Fruit fly (Drosophila melanogaster) whole organism, prepupa: ENCODE measurements around the gene Ns4.

Experiments
- CG10631 ChIP-seq: fragments of 200-800 bp; sonication (Bioruptor generic); optimal IDR thresholded peaks from 2 replicates; lab custom pipeline; 2016; ENCODE audit warnings: missing biosample characterization, missing genetic modification characterization
- CG11294 ChIP-seq: fragments of 200-800 bp; sonication (Bioruptor generic); IDR thresholded peaks from 2 replicates; pipeline ENCODE4 v1.3.6; 2022; ENCODE audit warnings: missing biosample characterization, missing genetic modification characterization
- CG11762 ChIP-seq: fragments of 200-800 bp; sonication (Bioruptor generic); optimal IDR thresholded peaks from 3 replicates; lab custom pipeline; 2016; ENCODE audit warnings: missing biosample characterization, missing genetic modification characterization; ENCODE audit not compliant: insufficient read depth
- CG11902 ChIP-seq: fragments of 200-800 bp; sonication (Bioruptor generic); optimal IDR thresholded peaks from 3 replicates; lab custom pipeline; 2016; ENCODE audit warnings: missing biosample characterization, missing genetic modification characterization
- CG15336 ChIP-seq: fragments of 200-800 bp; sonication (Bioruptor generic); IDR thresholded peaks from 2 replicates; pipeline ENCODE4 v1.3.6; 2022; ENCODE audit warnings: missing biosample characterization, missing genetic modification characterization
- CG1621 ChIP-seq: fragments of 200-800 bp; sonication (Bioruptor generic); optimal IDR thresholded peaks from 3 replicates; lab custom pipeline; 2018; ENCODE audit warnings: missing biosample characterization, mild to moderate bottlenecking, missing genetic modification characterization
- CG31627 ChIP-seq: fragments of 200-800 bp; sonication (Bioruptor generic); optimal IDR thresholded peaks from 3 replicates; lab custom pipeline; 2016; ENCODE audit warnings: missing biosample characterization, missing genetic modification characterization
- CG32006 ChIP-seq: fragments of 200-800 bp; sonication (Bioruptor generic); optimal IDR thresholded peaks from 3 replicates; lab custom pipeline; 2017; ENCODE audit warnings: missing biosample characterization, mild to moderate bottlenecking, missing genetic modification characterization
- CG3919 ChIP-seq: fragments of 200-800 bp; sonication (Bioruptor generic); optimal IDR thresholded peaks from 3 replicates; lab custom pipeline; 2016; ENCODE audit warnings: missing biosample characterization, missing genetic modification characterization
- CG6163 ChIP-seq: fragments of 200-800 bp; sonication (Bioruptor generic); IDR thresholded peaks from 3 replicates; pipeline ENCODE4 v1.3.6; 2022; ENCODE audit warnings: missing biosample characterization, missing genetic modification characterization
- CG6276 ChIP-seq: fragments of 200-800 bp; sonication (Bioruptor generic); optimal IDR thresholded peaks from 2 replicates; lab custom pipeline; 2017; ENCODE audit warnings: missing biosample characterization, mild to moderate bottlenecking, missing genetic modification characterization
- CG6792 ChIP-seq: fragments of 200-800 bp; sonication (Bioruptor generic); optimal IDR thresholded peaks from 3 replicates; lab custom pipeline; 2016; ENCODE audit warnings: missing biosample characterization, missing genetic modification characterization
- CG6808 ChIP-seq: fragments of 200-800 bp; sonication (Bioruptor generic); optimal IDR thresholded peaks from 3 replicates; lab custom pipeline; 2017; ENCODE audit warnings: missing biosample characterization, missing genetic modification characterization, mild to moderate bottlenecking, moderate library complexity, missing genetic modification reagents
- CG6854 ChIP-seq: fragments of 200-800 bp; sonication (Bioruptor generic); optimal IDR thresholded peaks from 2 replicates; lab custom pipeline; 2017; ENCODE audit warnings: missing biosample characterization, mild to moderate bottlenecking, missing genetic modification characterization
- CG7368 ChIP-seq: fragments of 200-800 bp; sonication (Bioruptor generic); optimal IDR thresholded peaks from 3 replicates; lab custom pipeline; 2016; ENCODE audit warnings: missing biosample characterization, missing genetic modification characterization
- CG8119 ChIP-seq: fragments of 200-800 bp; sonication (Bioruptor generic); IDR thresholded peaks from 3 replicates; pipeline ENCODE4 v1.3.6; 2022; ENCODE audit warnings: missing biosample characterization, missing genetic modification characterization
- CG8319 ChIP-seq: fragments of 200-800 bp; sonication (Bioruptor generic); optimal IDR thresholded peaks from 3 replicates; lab custom pipeline; 2016; ENCODE audit warnings: missing biosample characterization, missing genetic modification characterization
- CG8632 ChIP-seq: fragments of 200-800 bp; sonication (Bioruptor generic); optimal IDR thresholded peaks from 3 replicates; lab custom pipeline; 2016; ENCODE audit warnings: missing biosample characterization, missing genetic modification characterization
- Eip75B ChIP-seq: fragments of 200-800 bp; sonication (Bioruptor generic); optimal IDR thresholded peaks from 3 replicates; lab custom pipeline; 2016; ENCODE audit warnings: missing biosample characterization, missing genetic modification characterization
- Eip78C ChIP-seq: fragments of 200-800 bp; sonication (Bioruptor generic); peaks from one replicate; lab custom pipeline; 2016; ENCODE audit warnings: missing biosample characterization, missing genetic modification characterization
- Eip93F ChIP-seq: fragments of 200-800 bp; sonication (Bioruptor generic); optimal IDR thresholded peaks from 2 replicates; lab custom pipeline; 2016; ENCODE audit warnings: missing biosample characterization, mild to moderate bottlenecking, missing genetic modification characterization
- Ets96B ChIP-seq: fragments of 200-800 bp; optimal IDR thresholded peaks from 2 replicates; lab custom pipeline; 2019; ENCODE audit warnings: missing biosample characterization, mild to moderate bottlenecking, missing genetic modification characterization, moderate library complexity
- Gug ChIP-seq: fragments of 200-800 bp; sonication (Bioruptor generic); IDR thresholded peaks from 2 replicates; pipeline ENCODE4 v1.3.6; 2022; ENCODE audit warnings: missing biosample characterization, missing genetic modification characterization
- Hr39 ChIP-seq: fragments of 200-800 bp; sonication (Bioruptor generic); optimal IDR thresholded peaks from 2 replicates; lab custom pipeline; 2016; ENCODE audit warnings: missing biosample characterization, missing genetic modification characterization
- Hr4 ChIP-seq: fragments of 200-800 bp; sonication (Bioruptor generic); optimal IDR thresholded peaks from 3 replicates; lab custom pipeline; 2016; ENCODE audit warnings: missing biosample characterization, missing genetic modification characterization
- OdsH ChIP-seq: fragments of 200-800 bp; sonication (Bioruptor generic); optimal IDR thresholded peaks from 3 replicates; lab custom pipeline; 2016; ENCODE audit warnings: missing biosample characterization, missing genetic modification characterization
- Sox102F ChIP-seq: fragments of 200-800 bp; sonication (Bioruptor generic); optimal IDR thresholded peaks from 2 replicates; lab custom pipeline; 2016; ENCODE audit warnings: missing biosample characterization, mild to moderate bottlenecking, missing genetic modification characterization
- Sox14 ChIP-seq: fragments of 200-800 bp; sonication (Bioruptor generic); optimal IDR thresholded peaks from 3 replicates; lab custom pipeline; 2016; ENCODE audit warnings: missing biosample characterization, missing genetic modification characterization
- Sox15 ChIP-seq: fragments of 200-800 bp; sonication (Bioruptor generic); optimal IDR thresholded peaks from 3 replicates; lab custom pipeline; 2016; ENCODE audit warnings: missing biosample characterization, missing genetic modification characterization
- acj6 ChIP-seq: fragments of 200-800 bp; sonication (Bioruptor generic); optimal IDR thresholded peaks from 3 replicates; lab custom pipeline; 2016; ENCODE audit warnings: missing biosample characterization, missing genetic modification characterization
- dac ChIP-seq: fragments of 200-800 bp; sonication (Bioruptor generic); optimal IDR thresholded peaks from 2 replicates; lab custom pipeline; 2017; ENCODE audit warnings: missing biosample characterization, mild to moderate bottlenecking, missing genetic modification characterization
- dsx ChIP-seq: fragments of 200-800 bp; optimal IDR thresholded peaks from 3 replicates; lab custom pipeline; 2019; ENCODE audit warnings: missing biosample characterization, mild to moderate bottlenecking, missing genetic modification characterization, moderate library complexity; ENCODE audit not compliant: poor library complexity, severe bottlenecking
- eg ChIP-seq: fragments of 200-800 bp; sonication (Bioruptor generic); IDR thresholded peaks from 3 replicates; pipeline ENCODE4 v1.3.6; 2022; ENCODE audit warnings: missing biosample characterization, missing genetic modification characterization
- esn ChIP-seq: fragments of 200-800 bp; sonication (Bioruptor generic); optimal IDR thresholded peaks from 2 replicates; lab custom pipeline; 2016; ENCODE audit warnings: missing biosample characterization, mild to moderate bottlenecking, missing genetic modification characterization, moderate library complexity
- fkh ChIP-seq: fragments of 200-800 bp; sonication (Bioruptor generic); optimal IDR thresholded peaks from 3 replicates; lab custom pipeline; 2017; ENCODE audit warnings: missing biosample characterization, mild to moderate bottlenecking, missing genetic modification characterization, moderate library complexity
- lz ChIP-seq: fragments of 200-800 bp; sonication (Bioruptor generic); optimal IDR thresholded peaks from 3 replicates; lab custom pipeline; 2016; ENCODE audit warnings: missing biosample characterization, missing genetic modification characterization
- net ChIP-seq: fragments of 200-800 bp; sonication (Bioruptor generic); optimal IDR thresholded peaks from 3 replicates; lab custom pipeline; 2016; ENCODE audit warnings: missing biosample characterization, missing genetic modification characterization
- pdm3 ChIP-seq: fragments of 200-800 bp; sonication (Bioruptor generic); optimal IDR thresholded peaks from 3 replicates; lab custom pipeline; 2016; ENCODE audit warnings: missing biosample characterization, missing genetic modification characterization
- ss ChIP-seq, 2 experiments: fragments of 200-800 bp; sonication (Bioruptor generic); optimal IDR thresholded peaks; 2 replicates in 1 of 2; 3 replicates in 1 of 2; lab custom pipeline; 2017 to 2018; ENCODE audit warnings: mild to moderate bottlenecking in 2 of 2, missing biosample characterization in 2 of 2, missing genetic modification characterization in 2 of 2, moderate library complexity in 1 of 2
- topi ChIP-seq: fragments of 200-800 bp; sonication (Bioruptor generic); optimal IDR thresholded peaks from 3 replicates; lab custom pipeline; 2016; ENCODE audit warnings: missing biosample characterization, missing genetic modification characterization
- vri ChIP-seq: fragments of 200-800 bp; sonication (Bioruptor generic); optimal IDR thresholded peaks from 3 replicates; lab custom pipeline; 2016; ENCODE audit warnings: missing biosample characterization, mild to moderate bottlenecking, missing genetic modification characterization

The Ns4 gene

dm6 chr2L:20757808-20758187 lies 5.5 kb downstream of the Ns4 start, which contains the start of the genes Rhau and dia:
Gene Rhau (minus strand): TSS chr2L:20757985.
Gene dia (plus strand): TSS chr2L:20758144.
- TF ChIP-seq Eip75B (GFP tag; lab: Kevin White, UChicago) (no peak), Eip93F (GFP tag; lab: Kevin White, UChicago) (peak; percentile 58), acj6 (GFP tag; lab: Kevin White, UChicago) (peak; percentile 10), Eip78C (GFP tag; lab: Kevin White, UChicago) (peak; percentile 38), dsx (GFP tag; lab: Kevin White, UChicago) (no peak), pdm3 (no peak), CG10631 (no peak), Sox102F (no peak)

dm6 chr2L:20758188-20758846 lies 6.0 kb downstream of the Ns4 start:
- TF ChIP-seq Eip93F (GFP tag; lab: Kevin White, UChicago) (no peak), eg (GFP tag; lab: Robert Waterston, UW) (peak; percentile 84), net (GFP tag; lab: Kevin White, UChicago) (peak; percentile 9), CG11762 (GFP tag; lab: Kevin White, UChicago) (no peak), CG1621 (tag; lab: Kevin White, UChicago) (no peak), CG8632 (no peak), CG8119 (GFP tag; lab: Robert Waterston, UW) (peak; percentile 56; the same call in 1 of the 3 replicates), topi (GFP tag; lab: Kevin White, UChicago) (peak; percentile 20), CG6808 (peak; percentile 22), CG32006 (GFP tag; lab: Kevin White, UChicago) (peak; percentile 38), CG31627 (GFP tag; lab: Kevin White, UChicago) (no peak), Gug (GFP tag; lab: Robert Waterston, UW) (no peak), Hr39 (GFP tag; lab: Kevin White, UChicago) (peak; percentile 2), CG6163 (peak; percentile 28; the same call in 1 of the 3 replicates), CG11902 (no peak), CG3919 (GFP tag; lab: Kevin White, UChicago) (peak; percentile 28), Sox102F (peak; percentile 5), Eip75B (GFP tag; lab: Kevin White, UChicago) (peak; percentile 3), lz (GFP tag; lab: Kevin White, UChicago) (peak; percentile 17), vri (GFP tag; lab: Kevin White, UChicago) (peak; percentile 36), Ets96B (tag; lab: Kevin White, UChicago) (no peak), OdsH (no peak), CG6854 (GFP tag; lab: Kevin White, UChicago) (peak; percentile 24), dac (GFP tag; lab: Kevin White, UChicago) (peak; percentile 30), CG6792 (GFP tag; lab: Kevin White, UChicago) (no peak), CG11294 (0 out of 2 replicates have a peak, but pooled peaks have one; percentile 28), dsx (GFP tag; lab: Kevin White, UChicago) (no peak), Hr4 (GFP tag; lab: Kevin White, UChicago) (no peak), Sox14 (peak; percentile 21), Sox15 (GFP tag; lab: Kevin White, UChicago) (no peak), Eip78C (GFP tag; lab: Kevin White, UChicago) (peak; percentile 57), fkh (GFP tag; lab: Kevin White, UChicago) (peak; percentile 69), CG6276 (GFP tag; lab: Kevin White, UChicago) (peak; percentile 75), ss (GFP tag; optimal IDR thresholded peaks at IDR 0.05; lab: Kevin White, UChicago) (peak; percentile 2 to 4), esn (GFP tag; lab: Kevin White, UChicago) (no peak), CG7368 (GFP tag; lab: Kevin White, UChicago) (no peak), CG15336 (GFP tag; lab: Robert Waterston, UW) (peak; percentile 55; the same call in 1 of the 2 replicates), CG8319 (GFP tag; lab: Kevin White, UChicago) (no peak)
